Worm (Caenorhabditis elegans) whole organism, L3 larva: Measurements from ENCODE around the gene pms-2.

ENCODE experiments used
- R02D3.7 ChIP-seq: fragments of 150-350 bp; optimal IDR thresholded peaks from 2 replicates; lab custom pipeline; 2014; ENCODE audit warnings: missing biosample characterization, missing genetic modification characterization
- ZK546.5 ChIP-seq: sonication (generic microtip); optimal IDR thresholded peaks from 2 replicates; lab custom pipeline; 2017; ENCODE audit warnings: missing biosample characterization, missing genetic modification characterization
- aly-2 ChIP-seq: fragments of 150-350 bp; optimal IDR thresholded peaks from 2 replicates; lab custom pipeline; 2014; ENCODE audit warnings: missing biosample characterization, missing genetic modification characterization
- ama-1 ChIP-seq: fragments of 150-350 bp; optimal IDR thresholded peaks from 2 replicates; lab custom pipeline; 2018
- ceh-28 ChIP-seq: fragments of 150-350 bp; optimal IDR thresholded peaks from 2 replicates; lab custom pipeline; 2014; ENCODE audit warnings: missing biosample characterization, missing genetic modification reagents, missing genetic modification characterization
- ceh-9 ChIP-seq: sonication (generic microtip); optimal IDR thresholded peaks from 2 replicates; lab custom pipeline; 2018; ENCODE audit warnings: missing biosample characterization, missing genetic modification characterization
- daf-12 ChIP-seq: fragments of 150-350 bp; optimal IDR thresholded peaks from 2 replicates; lab custom pipeline; 2014; ENCODE audit warnings: missing biosample characterization, missing genetic modification reagents, missing genetic modification characterization
- egl-27 ChIP-seq: sonication (generic microtip); optimal IDR thresholded peaks from 4 replicates; lab custom pipeline; 2017; ENCODE audit warnings: missing biosample characterization, missing genetic modification reagents, missing genetic modification characterization
- elt-1 ChIP-seq: fragments of 150-350 bp; optimal IDR thresholded peaks from 2 replicates; lab custom pipeline; 2014; ENCODE audit warnings: missing biosample characterization, missing genetic modification characterization
- elt-2 ChIP-seq: sonication (generic microtip); optimal IDR thresholded peaks from 2 replicates; lab custom pipeline; 2016; ENCODE audit warnings: missing genetic modification reagents, mild to moderate bottlenecking, missing genetic modification characterization, missing compliant biosample characterization
- elt-3 ChIP-seq, 3 experiments: fragments of 150-350 bp in 1 of 3; sonication (generic microtip) in 2 of 3; optimal IDR thresholded peaks; 2 replicates in 2 of 3; 4 replicates in 1 of 3; lab custom pipeline; 2014 to 2017; ENCODE audit warnings: missing biosample characterization in 3 of 3, missing genetic modification characterization in 3 of 3
- eor-1 ChIP-seq, 2 experiments: fragments of 150-350 bp; optimal IDR thresholded peaks; 2 replicates each; lab custom pipeline; 2014 to 2018; ENCODE audit warnings: missing biosample characterization in 2 of 2, missing genetic modification characterization in 2 of 2
- fkh-10 ChIP-seq: sonication (generic microtip); optimal IDR thresholded peaks from 2 replicates; lab custom pipeline; 2017; ENCODE audit warnings: missing biosample characterization, missing genetic modification reagents, missing genetic modification characterization
- fkh-2 ChIP-seq: fragments of 150-350 bp; optimal IDR thresholded peaks from 2 replicates; lab custom pipeline; 2014; ENCODE audit warnings: missing biosample characterization, missing genetic modification reagents, missing genetic modification characterization
- fos-1 ChIP-seq: fragments of 150-350 bp; optimal IDR thresholded peaks from 2 replicates; lab custom pipeline; 2014; ENCODE audit warnings: missing biosample characterization, missing genetic modification characterization
- hmg-11 ChIP-seq: sonication (generic microtip); optimal IDR thresholded peaks from 2 replicates; lab custom pipeline; 2016; ENCODE audit warnings: missing genetic modification characterization, missing compliant biosample characterization
- jun-1 ChIP-seq: fragments of 150-350 bp; optimal IDR thresholded peaks from 2 replicates; lab custom pipeline; 2014; ENCODE audit warnings: missing biosample characterization, missing genetic modification reagents, missing genetic modification characterization
- lin-15B ChIP-seq: fragments of 150-350 bp; optimal IDR thresholded peaks from 2 replicates; lab custom pipeline; 2014; ENCODE audit warnings: missing biosample characterization, missing genetic modification characterization
- lin-39 ChIP-seq: fragments of 150-350 bp; optimal IDR thresholded peaks from 2 replicates; lab custom pipeline; 2018; ENCODE audit warnings: missing biosample characterization, missing genetic modification reagents, missing genetic modification characterization
- lsy-12 ChIP-seq: sonication (generic microtip); optimal IDR thresholded peaks from 2 replicates; lab custom pipeline; 2016; ENCODE audit warnings: mild to moderate bottlenecking, missing genetic modification characterization, missing compliant biosample characterization
- mdl-1 ChIP-seq: fragments of 150-350 bp; optimal IDR thresholded peaks from 2 replicates; lab custom pipeline; 2014; ENCODE audit warnings: missing biosample characterization, missing genetic modification characterization
- mml-1 ChIP-seq: fragments of 150-350 bp; sonication (generic microtip); optimal IDR thresholded peaks from 3 replicates; lab custom pipeline; 2014; ENCODE audit warnings: missing biosample characterization, missing genetic modification characterization
- nfya-1 ChIP-seq: sonication (generic microtip); optimal IDR thresholded peaks from 2 replicates; lab custom pipeline; 2017; ENCODE audit warnings: missing genetic modification characterization, mild to moderate bottlenecking, missing compliant biosample characterization, antibody characterized with exemption, moderate library complexity; ENCODE audit not compliant: insufficient read depth
- nhr-11 ChIP-seq: fragments of 150-350 bp; optimal IDR thresholded peaks from 2 replicates; lab custom pipeline; 2014; ENCODE audit warnings: missing biosample characterization, missing genetic modification characterization
- nhr-12 ChIP-seq: fragments of 150-350 bp; optimal IDR thresholded peaks from 2 replicates; lab custom pipeline; 2014; ENCODE audit warnings: missing biosample characterization, missing genetic modification characterization
- nhr-23 ChIP-seq: fragments of 150-350 bp; optimal IDR thresholded peaks from 2 replicates; lab custom pipeline; 2014; ENCODE audit warnings: missing biosample characterization, missing genetic modification reagents, missing genetic modification characterization
- nhr-237 ChIP-seq: fragments of 150-350 bp; optimal IDR thresholded peaks from 2 replicates; lab custom pipeline; 2014; ENCODE audit warnings: missing biosample characterization, missing genetic modification characterization
- nhr-25 ChIP-seq: sonication (generic microtip); optimal IDR thresholded peaks from 2 replicates; lab custom pipeline; 2017; ENCODE audit warnings: missing biosample characterization, missing genetic modification characterization
- nhr-43 ChIP-seq: sonication (generic microtip); optimal IDR thresholded peaks from 2 replicates; lab custom pipeline; 2016; ENCODE audit warnings: mild to moderate bottlenecking, missing genetic modification characterization, missing compliant biosample characterization; ENCODE audit not compliant: poor library complexity, severe bottlenecking
- nhr-67 ChIP-seq: fragments of 150-350 bp; optimal IDR thresholded peaks from 2 replicates; lab custom pipeline; 2014; ENCODE audit warnings: missing biosample characterization, missing genetic modification characterization
- nhr-76 ChIP-seq: fragments of 150-350 bp; sonication (generic microtip); optimal IDR thresholded peaks from 5 replicates; lab custom pipeline; 2014; ENCODE audit warnings: missing biosample characterization, missing genetic modification characterization
- nhr-77 ChIP-seq: fragments of 150-350 bp; optimal IDR thresholded peaks from 2 replicates; lab custom pipeline; 2014; ENCODE audit warnings: missing biosample characterization, missing genetic modification characterization
- pha-4 ChIP-seq: fragments of 150-350 bp; optimal IDR thresholded peaks from 2 replicates; lab custom pipeline; 2014; ENCODE audit warnings: missing biosample characterization, missing genetic modification reagents, missing genetic modification characterization
- pqm-1 ChIP-seq: fragments of 150-350 bp; optimal IDR thresholded peaks from 2 replicates; lab custom pipeline; 2017; ENCODE audit warnings: missing biosample characterization, missing genetic modification characterization, inconsistent platforms
- skn-1 ChIP-seq: fragments of 150-350 bp; optimal IDR thresholded peaks from 2 replicates; lab custom pipeline; 2014; ENCODE audit warnings: missing biosample characterization, missing genetic modification characterization
- snpc-4 ChIP-seq: fragments of 150-350 bp; optimal IDR thresholded peaks from 2 replicates; lab custom pipeline; 2014; ENCODE audit warnings: missing biosample characterization, missing genetic modification characterization
- tbx-2 ChIP-seq: sonication (generic microtip); optimal IDR thresholded peaks from 2 replicates; lab custom pipeline; 2016; ENCODE audit warnings: mild to moderate bottlenecking, missing genetic modification characterization, missing compliant biosample characterization
- unc-39 ChIP-seq: sonication (generic microtip); optimal IDR thresholded peaks from 4 replicates; lab custom pipeline; 2017; ENCODE audit warnings: missing biosample characterization, missing genetic modification characterization
- unc-62 ChIP-seq: fragments of 150-350 bp; sonication (generic microtip); optimal IDR thresholded peaks from 4 replicates; lab custom pipeline; 2014; ENCODE audit warnings: missing biosample characterization, missing genetic modification reagents, missing genetic modification characterization
- ztf-11 ChIP-seq: fragments of 150-350 bp; optimal IDR thresholded peaks from 2 replicates; lab custom pipeline; 2014; ENCODE audit warnings: missing biosample characterization, missing genetic modification characterization
- ztf-4 ChIP-seq: fragments of 150-350 bp; optimal IDR thresholded peaks from 2 replicates; lab custom pipeline; 2014; ENCODE audit warnings: missing biosample characterization, missing genetic modification characterization

Gene pms-2

DNA sequence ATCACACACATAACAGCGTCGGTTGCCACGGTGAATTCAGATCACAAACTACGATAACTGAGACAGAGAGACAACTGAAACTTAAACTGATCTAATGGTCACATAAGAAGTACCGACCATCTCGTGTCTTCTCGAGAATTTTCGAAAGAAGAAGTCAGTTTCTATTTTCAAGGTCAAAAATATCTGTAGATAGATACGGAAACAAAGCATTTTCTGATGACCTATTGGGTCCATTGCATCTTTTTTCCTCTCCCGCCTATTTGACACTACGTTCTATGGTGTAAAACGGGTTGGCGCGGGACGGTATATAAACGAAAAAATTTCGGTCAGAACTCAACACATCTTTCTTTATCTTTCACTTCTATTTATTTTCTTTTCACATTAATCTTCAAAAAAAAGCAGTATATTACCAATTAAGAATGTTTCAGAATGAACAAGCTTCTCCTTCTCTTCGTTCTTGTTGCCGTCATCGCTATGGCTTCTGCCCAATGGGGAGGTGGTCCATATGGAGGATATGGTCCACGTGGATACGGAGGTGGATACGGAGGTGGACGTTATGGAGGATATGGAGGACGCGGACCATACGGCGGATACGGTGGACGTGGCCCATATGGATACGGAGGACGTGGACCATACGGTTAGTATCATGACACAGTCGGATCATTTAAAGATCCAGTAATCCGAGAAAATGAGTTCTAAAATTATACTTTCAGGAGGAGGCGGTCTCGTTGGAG is 45.7 kb upstream of the pms-2 start, which contains the start of gene nlp-24:
Gene nlp-24 (plus strand): TSS at position 429 of the 734 bp plus-strand sequence.
- TF ChIP-seq nhr-43 (peak; percentile 61), nhr-76 (tag; lab: Kevin White, UChicago) (no peak), ama-1 (lab: Kevin White, UChicago) (peak; percentile 86), fkh-2 (tag; lab: Kevin White, UChicago) (no peak), elt-1 (peak; percentile 91), hmg-11 (tag; lab: Kevin White, UChicago) (no peak), mdl-1 (tag; lab: Kevin White, UChicago) (no peak), nhr-25 (tag; lab: Kevin White, UChicago) (peak; percentile 71), nhr-23 (tag; lab: Kevin White, UChicago) (peak; percentile 70), pqm-1 (tag; lab: Kevin White, UChicago) (no peak), nfya-1 (tag; lab: Kevin White, UChicago) (peak; percentile 23)

ce11 chrV:11614805-11615497 is 44.5 kb upstream of the pms-2 start:
- peak in 2 of 3 experiments; percentile 90 to 97 for TF ChIP-seq elt-3 (tag; optimal IDR thresholded peaks at IDR 0.05; lab: Kevin White, UChicago)
- peak; percentile 32 for TF ChIP-seq nhr-43
- TF ChIP-seq egl-27 (tag; lab: Kevin White, UChicago): no peak
- TF ChIP-seq eor-1 (tag; optimal IDR thresholded peaks at IDR 0.05; lab: Kevin White, UChicago): no peak
- peak; percentile 65 for TF ChIP-seq elt-2 (tag; lab: Kevin White, UChicago)
- TF ChIP-seq pqm-1 (tag; lab: Kevin White, UChicago): peak; percentile 36
- TF ChIP-seq hmg-11 (tag; lab: Kevin White, UChicago): no peak
- no peak for TF ChIP-seq ztf-11 (tag; lab: Kevin White, UChicago)
- no peak for TF ChIP-seq nhr-12
- TF ChIP-seq R02D3.7 (tag; lab: Kevin White, UChicago): peak; percentile 30
- no peak for TF ChIP-seq fos-1
- no peak for TF ChIP-seq fkh-2 (tag; lab: Kevin White, UChicago)
- TF ChIP-seq daf-12 (tag; lab: Kevin White, UChicago): no peak
- no peak for TF ChIP-seq jun-1 (tag; lab: Kevin White, UChicago)
- TF ChIP-seq nhr-23 (tag; lab: Kevin White, UChicago): peak; percentile 80
- TF ChIP-seq nhr-76 (tag; lab: Kevin White, UChicago): no peak
- peak; percentile 97 for TF ChIP-seq elt-1
- TF ChIP-seq ceh-28: peak; percentile 28
- peak; percentile 93 for TF ChIP-seq nhr-25 (tag; lab: Kevin White, UChicago)
- no peak for TF ChIP-seq nfya-1 (tag; lab: Kevin White, UChicago)
- no peak for TF ChIP-seq fkh-10 (GFP tag; lab: Kevin White, UChicago)
- TF ChIP-seq mdl-1 (tag; lab: Kevin White, UChicago): no peak

- peak; percentile 74 for TF ChIP-seq pha-4
- TF ChIP-seq nhr-237: no peak
Measured at ce11 chrV:11613007-11613406, 42.6 kb upstream of the pms-2 start, which contains the start of gene tag-290. Gene tag-290 (plus strand): TSS chrV:11613307.

- TF ChIP-seq nhr-76 (tag; lab: Kevin White, UChicago): peak; percentile 59
- TF ChIP-seq hmg-11 (tag; lab: Kevin White, UChicago): peak; percentile 89
- no peak for TF ChIP-seq daf-12 (tag; lab: Kevin White, UChicago)
- no peak for TF ChIP-seq ceh-9 (tag; lab: Kevin White, UChicago)
- no peak for TF ChIP-seq mdl-1 (tag; lab: Kevin White, UChicago)
- TF ChIP-seq fos-1: no peak
- peak; percentile 5 for TF ChIP-seq jun-1 (tag; lab: Kevin White, UChicago)
- no peak for TF ChIP-seq nhr-237
- TF ChIP-seq R02D3.7 (tag; lab: Kevin White, UChicago): peak; percentile 56
- no peak for TF ChIP-seq aly-2 (tag; lab: Kevin White, UChicago)
- TF ChIP-seq ceh-28: peak; percentile 40
- peak; percentile 65 for TF ChIP-seq nfya-1 (tag; lab: Kevin White, UChicago)
- peak; percentile 54 for TF ChIP-seq lin-39
- no peak for TF ChIP-seq nhr-77 (tag; lab: Kevin White, UChicago)
- TF ChIP-seq unc-62: no peak
- TF ChIP-seq egl-27 (tag; lab: Kevin White, UChicago): no peak
- TF ChIP-seq lin-15B (tag; lab: Kevin White, UChicago): peak; percentile 64
- TF ChIP-seq nhr-11 (tag; lab: Kevin White, UChicago): no peak
- TF ChIP-seq mml-1 (tag; lab: Kevin White, UChicago): no peak
- TF ChIP-seq nhr-43: peak; percentile 81
- no peak for TF ChIP-seq pqm-1 (tag; lab: Kevin White, UChicago)
- peak; percentile 72 for TF ChIP-seq snpc-4
- no peak for TF ChIP-seq fkh-10 (GFP tag; lab: Kevin White, UChicago)
- peak; percentile 47 for TF ChIP-seq lsy-12 (tag; lab: Kevin White, UChicago)
- TF ChIP-seq ZK546.5 (tag; lab: Kevin White, UChicago): no peak
- no peak for TF ChIP-seq unc-39 (tag; lab: Kevin White, UChicago)
- no peak for TF ChIP-seq ama-1 (lab: Kevin White, UChicago)
- no peak for TF ChIP-seq ztf-4 (tag; lab: Kevin White, UChicago)
- TF ChIP-seq eor-1 (tag; optimal IDR thresholded peaks at IDR 0.05; lab: Kevin White, UChicago): no peak
- TF ChIP-seq skn-1 (tag; lab: Kevin White, UChicago): no peak
- TF ChIP-seq tbx-2 (tag; lab: Kevin White, UChicago): peak; percentile 49
- no peak for TF ChIP-seq nhr-67 (tag; lab: Kevin White, UChicago)
- TF ChIP-seq pha-4: no peak
Measured at ce11 chrV:11610481-11610880, 40.1 kb upstream of the pms-2 start, which contains the start of gene sas-5. Gene sas-5 (plus strand): TSS chrV:11610737.
